Worm (Caenorhabditis elegans): ENCODE results near the gene K02C4.2.

K02C4.2 gene

DNA sequence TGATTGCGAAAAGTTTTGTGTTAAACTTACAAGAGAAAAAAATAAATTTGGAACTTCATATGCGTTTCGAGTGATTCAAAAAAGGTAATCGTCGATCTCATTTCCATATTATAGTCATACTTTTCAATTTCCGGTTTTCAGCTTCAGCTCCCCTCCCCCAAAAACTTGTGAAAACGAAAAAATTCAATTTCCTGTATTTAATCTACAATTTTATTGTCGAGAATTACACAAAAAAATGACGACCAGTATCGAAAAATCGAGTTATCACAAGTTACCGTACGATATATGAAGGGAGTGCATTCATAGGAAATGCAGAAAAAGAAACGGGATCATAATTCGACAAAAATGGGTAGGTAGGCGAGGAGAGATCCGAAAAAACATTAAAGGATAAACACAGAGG is 36.5 kb downstream of the K02C4.2 start, which contains the start of gene lron-4:
Gene lron-4, minus strand, starts transcription at position 101 of the 400 bp plus-strand sequence.
- TF ChIP-seq snpc-4 (tag; optimal IDR thresholded peaks at IDR 0.05) (no peak), fkh-8 (tag; optimal IDR thresholded peaks at IDR 0.05) (peak; percentile 15)

DNA sequence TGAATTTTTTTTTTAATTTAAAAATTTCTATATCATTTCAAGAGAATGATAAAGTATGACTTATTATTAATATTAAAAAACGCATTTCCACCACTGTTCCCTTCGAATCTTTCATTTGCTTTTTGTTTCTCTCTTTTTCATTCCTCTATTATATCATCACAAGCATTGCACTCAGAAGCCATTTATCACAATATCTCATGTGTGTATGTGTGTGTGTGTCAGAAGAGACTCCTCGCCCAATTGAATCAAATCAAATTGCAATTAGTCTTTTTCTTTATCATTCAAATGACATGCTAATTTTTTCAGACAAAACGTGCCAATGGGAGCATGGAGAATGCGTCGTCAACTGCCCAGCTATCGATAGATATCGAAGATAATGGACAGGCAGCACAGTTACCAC is 40.6 kb downstream of the K02C4.2 start, which contains the start of gene unc-105:
Gene unc-105, plus strand, starts transcription at position 301 of the 400 bp plus-strand sequence.
- TF ChIP-seq ceh-8 (GFP tag; optimal IDR thresholded peaks at IDR 0.05) (no peak), egl-13 (tag; optimal IDR thresholded peaks at IDR 0.05) (no peak), xbp-1 (tag; optimal IDR thresholded peaks at IDR 0.05) (no peak), irx-1 (tag; optimal IDR thresholded peaks at IDR 0.05) (no peak), rnt-1 (tag; optimal IDR thresholded peaks at IDR 0.05) (peak; percentile 26), snu-23 (GFP tag; optimal IDR thresholded peaks at IDR 0.05) (no peak)

DNA sequence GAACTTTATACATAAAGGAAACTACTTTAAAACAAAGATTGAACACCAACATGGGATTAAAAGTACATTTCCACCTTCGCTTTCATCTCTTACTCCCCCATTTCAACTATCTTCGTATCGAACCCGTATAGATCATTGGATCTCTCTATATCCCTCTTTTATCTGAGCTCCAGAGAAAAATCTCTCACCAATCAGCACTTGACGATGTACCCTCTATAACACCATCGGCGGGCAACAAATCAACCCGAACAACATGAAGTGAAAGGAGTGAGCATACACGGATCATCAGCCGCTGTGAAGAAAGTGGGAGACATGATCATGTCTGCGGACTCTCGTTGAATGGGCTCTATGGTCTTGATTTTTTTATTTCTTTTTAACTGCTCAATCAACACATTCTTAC is 41.9 kb downstream of the K02C4.2 start:
- TF ChIP-seq Y116A8C.19 (tag; optimal IDR thresholded peaks at IDR 0.05; ENCODE audit: borderline replicate concordance) (no peak), rnt-1 (tag; optimal IDR thresholded peaks at IDR 0.05) (peak; percentile 70), nhr-71 (tag; optimal IDR thresholded peaks at IDR 0.05) (peak; percentile 11), lin-14 (GFP tag; optimal IDR thresholded peaks at IDR 0.05) (peak; percentile 68)

DNA sequence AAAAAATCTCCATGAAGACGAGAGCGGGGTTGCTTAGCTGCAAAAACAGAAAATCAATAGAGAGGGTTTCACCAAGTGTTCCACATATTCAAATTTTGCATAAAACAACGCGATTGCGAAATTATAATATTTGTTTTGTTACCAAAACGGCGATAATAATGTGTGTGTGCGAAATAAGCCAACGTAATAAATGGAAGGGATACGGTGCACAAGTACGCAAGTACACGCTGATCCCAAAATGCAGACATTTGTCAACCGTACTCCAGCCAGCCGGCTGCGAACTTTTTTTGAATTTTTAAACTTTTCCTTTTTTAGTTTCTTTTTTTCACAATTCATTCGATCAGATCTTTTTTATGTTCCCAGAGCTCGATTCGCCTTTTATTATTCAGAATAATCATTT is 49.3 kb downstream of the K02C4.2 start, which contains the start of gene ire-1:
Gene ire-1, minus strand, starts transcription at position 44 of the 400 bp plus-strand sequence.
- TF ChIP-seq C34B4.2 (tag; optimal IDR thresholded peaks at IDR 0.05) (no peak), fkh-8 (tag; optimal IDR thresholded peaks at IDR 0.05) (peak; percentile 48), snpc-4 (tag; optimal IDR thresholded peaks at IDR 0.05) (peak; percentile 33), skn-1 (tag; optimal IDR thresholded peaks at IDR 0.05) (peak; percentile 80), nhr-71 (tag; optimal IDR thresholded peaks at IDR 0.05) (peak; percentile 65), nhr-90 (tag; optimal IDR thresholded peaks at IDR 0.05; ENCODE audit: poor library complexity) (no peak), blmp-1 (tag; optimal IDR thresholded peaks at IDR 0.05) (peak; percentile 49), fkh-4 (tag; optimal IDR thresholded peaks at IDR 0.05; ENCODE audit: borderline replicate concordance) (no peak), isw-1 (GFP tag; IDR thresholded peaks at IDR 0.05) (peak; percentile 50), lin-15B (tag; optimal IDR thresholded peaks at IDR 0.05) (peak; percentile 37), unc-130 (tag; optimal IDR thresholded peaks at IDR 0.05) (peak; percentile 80), nhr-47 (tag; optimal IDR thresholded peaks at IDR 0.05) (peak; percentile 52), lin-35 (GFP tag; optimal IDR thresholded peaks at IDR 0.05) (peak; percentile 71 to 88), nhr-12 (tag; optimal IDR thresholded peaks at IDR 0.05) (no peak), nhr-20 (tag; optimal IDR thresholded peaks at IDR 0.05) (peak; percentile 39), mdl-1 (tag; optimal IDR thresholded peaks at IDR 0.05) (peak in 1 of 2 experiments; percentile 53), tbx-2 (tag; optimal IDR thresholded peaks at IDR 0.05) (peak; percentile 26), zip-4 (GFP tag; optimal IDR thresholded peaks at IDR 0.05) (peak; percentile 15), F16B12.6 (tag; optimal IDR thresholded peaks at IDR 0.05) (peak; percentile 85), nhr-84 (tag; optimal IDR thresholded peaks at IDR 0.05) (no peak), jun-1 (tag; optimal IDR thresholded peaks at IDR 0.05) (peak; percentile 12), nhr-19 (GFP tag; conservative IDR thresholded peaks at IDR 0.05) (no peak), rnt-1 (tag; optimal IDR thresholded peaks at IDR 0.05) (peak; percentile 44), xbp-1 (tag; optimal IDR thresholded peaks at IDR 0.05) (peak; percentile 59), ets-5 (GFP tag; IDR thresholded peaks at IDR 0.05) (no peak), fos-1 (tag; optimal IDR thresholded peaks at IDR 0.05) (peak; percentile 35), lsy-2 (tag; optimal IDR thresholded peaks at IDR 0.05) (peak; percentile 98 to 100), egl-13 (tag; optimal IDR thresholded peaks at IDR 0.05) (no peak), efl-1 (optimal IDR thresholded peaks at IDR 0.05) (peak; percentile 52 to 69), efl-1 (GFP tag; optimal IDR thresholded peaks at IDR 0.05 in 1 of 2) (peak; percentile 70 to 95), swsn-7 (tag; optimal IDR thresholded peaks at IDR 0.05) (peak; percentile 50), elt-3 (tag; optimal IDR thresholded peaks at IDR 0.05) (peak in 1 of 6 experiments; percentile 59), mep-1 (tag; optimal IDR thresholded peaks at IDR 0.05) (peak; percentile 78), lin-14 (GFP tag; optimal IDR thresholded peaks at IDR 0.05) (peak; percentile 47), dsc-1 (tag; optimal IDR thresholded peaks at IDR 0.05) (peak; percentile 9), snu-23 (GFP tag; optimal IDR thresholded peaks at IDR 0.05) (peak; percentile 72), nhr-237 (tag; optimal IDR thresholded peaks at IDR 0.05) (no peak), C16A3.4 (tag; optimal IDR thresholded peaks at IDR 0.05) (peak; percentile 81), dpl-1 (GFP tag; optimal IDR thresholded peaks at IDR 0.05) (peak; percentile 54 to 75 (median 70)), ceh-82 (tag; optimal IDR thresholded peaks at IDR 0.05) (peak in 2 of 3 experiments; percentile 31 to 50)
